Fruit fly (Drosophila melanogaster): ENCODE results near the gene CG14260.

The CG14260 gene

dm6 chr3R:27265330-27265729 lies at the start of gene CG14260, which contains the start of gene CG14262:
Gene CG14260, plus strand, starts transcription at chr3R:27265457.
Gene CG14262, minus strand, starts transcription at chr3R:27265430.
- no peak for TF ChIP-seq Sin3A (optimal IDR thresholded peaks at IDR 0.05)
- TF ChIP-seq insv (optimal IDR thresholded peaks at IDR 0.05), result no peak
- no peak for TF ChIP-seq h (optimal IDR thresholded peaks at IDR 0.05)
- no peak for TF ChIP-seq psq (optimal IDR thresholded peaks at IDR 0.05)
- no peak for TF ChIP-seq ttk (optimal IDR thresholded peaks at IDR 0.05)
- TF ChIP-seq Myc (optimal IDR thresholded peaks at IDR 0.05), result no peak

DNA sequence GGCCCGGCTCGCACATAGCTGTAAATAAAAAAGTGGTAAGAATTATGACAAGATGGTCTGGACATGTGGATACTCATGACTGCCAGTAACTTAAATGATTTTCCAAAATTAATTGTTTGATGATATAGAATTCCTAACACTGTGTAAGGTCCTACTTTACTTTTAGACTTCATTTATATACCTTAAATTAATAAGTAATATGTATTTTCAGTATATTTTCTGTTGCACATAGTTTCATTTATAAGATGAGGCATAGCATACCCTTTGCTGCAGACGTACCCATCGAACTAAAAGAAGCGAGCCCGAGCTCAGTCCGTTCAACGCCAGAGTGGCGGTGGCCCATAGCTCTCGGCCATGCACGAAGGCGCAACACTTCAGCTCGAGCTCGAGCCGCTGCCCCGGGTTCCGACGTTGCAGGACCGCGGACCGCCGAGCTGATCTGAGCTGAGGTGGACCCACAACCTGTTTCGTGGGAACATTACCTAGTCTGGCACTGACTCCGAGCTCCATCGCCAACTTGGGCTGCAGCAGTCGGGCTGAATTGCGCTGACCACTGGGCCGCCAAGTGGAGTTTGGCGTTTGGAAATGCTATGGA lies 47.7 kb upstream of the CG14260 start:
- TF ChIP-seq insv (optimal IDR thresholded peaks at IDR 0.05) (no peak), psq (optimal IDR thresholded peaks at IDR 0.05) (no peak), Sin3A (optimal IDR thresholded peaks at IDR 0.05) (no peak), h (optimal IDR thresholded peaks at IDR 0.05) (no peak), ttk (optimal IDR thresholded peaks at IDR 0.05) (no peak)

dm6 chr3R:27218288-27218687 lies 47.0 kb upstream of the CG14260 start:
- no peak for TF ChIP-seq Myc (optimal IDR thresholded peaks at IDR 0.05)
- TF ChIP-seq insv (optimal IDR thresholded peaks at IDR 0.05), result no peak
- TF ChIP-seq Sin3A (optimal IDR thresholded peaks at IDR 0.05), result no peak
- TF ChIP-seq psq (optimal IDR thresholded peaks at IDR 0.05), result no peak
- TF ChIP-seq h (optimal IDR thresholded peaks at IDR 0.05), result no peak
- TF ChIP-seq ttk (optimal IDR thresholded peaks at IDR 0.05), result no peak

dm6 chr3R:27218814-27219213 lies 46.4 kb upstream of the CG14260 start:
- TF ChIP-seq Sin3A (optimal IDR thresholded peaks at IDR 0.05), result no peak
- TF ChIP-seq h (optimal IDR thresholded peaks at IDR 0.05), result no peak

dm6 chr3R:27220829-27221463 lies 44.3 kb upstream of the CG14260 start:
- TF ChIP-seq Sin3A (optimal IDR thresholded peaks at IDR 0.05) (no peak), Myc (optimal IDR thresholded peaks at IDR 0.05) (no peak), psq (optimal IDR thresholded peaks at IDR 0.05) (no peak), h (optimal IDR thresholded peaks at IDR 0.05) (no peak), insv (optimal IDR thresholded peaks at IDR 0.05) (no peak), ttk (optimal IDR thresholded peaks at IDR 0.05) (no peak)

DNA sequence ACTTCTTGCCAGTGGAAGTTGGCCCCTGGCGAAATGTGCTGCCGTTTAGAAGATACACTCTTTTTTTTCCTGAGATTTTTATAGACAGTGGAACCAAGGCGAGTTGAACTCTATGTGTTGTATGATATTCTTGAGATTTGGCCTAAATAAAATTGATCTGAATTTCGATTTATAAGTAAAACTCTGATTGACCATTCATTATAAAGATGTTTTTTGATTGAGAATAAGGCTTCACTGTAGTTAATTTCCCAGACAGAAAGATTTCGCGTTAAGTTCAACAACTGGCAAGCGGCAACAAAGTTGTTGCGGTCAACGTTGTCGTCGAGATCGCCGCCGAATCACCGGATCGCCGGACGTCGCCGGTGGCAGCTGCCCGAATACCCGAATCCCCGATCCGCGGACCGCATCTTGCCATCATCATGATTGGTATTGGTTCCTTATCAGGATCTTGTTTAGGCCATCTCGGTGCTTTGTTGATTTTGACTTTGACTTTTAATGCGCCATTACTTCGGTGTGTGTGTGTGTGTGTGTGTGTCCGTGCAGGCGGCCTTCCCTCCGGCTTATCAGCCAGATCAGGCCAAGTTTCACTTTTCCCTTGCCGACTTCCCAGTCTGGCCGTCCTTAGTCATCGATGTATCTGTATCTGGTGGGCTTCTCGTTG lies 43.1 kb upstream of the CG14260 start:
- no peak for TF ChIP-seq Sin3A (optimal IDR thresholded peaks at IDR 0.05)
- no peak for TF ChIP-seq h (optimal IDR thresholded peaks at IDR 0.05)
- no peak for TF ChIP-seq psq (optimal IDR thresholded peaks at IDR 0.05)
- no peak for TF ChIP-seq Myc (optimal IDR thresholded peaks at IDR 0.05)
- no peak for TF ChIP-seq insv (optimal IDR thresholded peaks at IDR 0.05)

- TF ChIP-seq psq (optimal IDR thresholded peaks at IDR 0.05), result no peak
- TF ChIP-seq ttk (optimal IDR thresholded peaks at IDR 0.05), result no peak
- TF ChIP-seq Sin3A (optimal IDR thresholded peaks at IDR 0.05), result no peak
- no peak for TF ChIP-seq h (optimal IDR thresholded peaks at IDR 0.05)
- TF ChIP-seq Myc (optimal IDR thresholded peaks at IDR 0.05), result no peak
- TF ChIP-seq insv (optimal IDR thresholded peaks at IDR 0.05), result no peak
Observed at dm6 chr3R:27223012-27223411, 42.2 kb upstream of the CG14260 start.

dm6 chr3R:27224727-27225126 lies 40.5 kb upstream of the CG14260 start:
- TF ChIP-seq ttk (optimal IDR thresholded peaks at IDR 0.05), result no peak
- no peak for TF ChIP-seq psq (optimal IDR thresholded peaks at IDR 0.05)
- no peak for TF ChIP-seq Sin3A (optimal IDR thresholded peaks at IDR 0.05)
- TF ChIP-seq insv (optimal IDR thresholded peaks at IDR 0.05), result no peak
- TF ChIP-seq h (optimal IDR thresholded peaks at IDR 0.05), result no peak
- no peak for TF ChIP-seq Myc (optimal IDR thresholded peaks at IDR 0.05)

DNA sequence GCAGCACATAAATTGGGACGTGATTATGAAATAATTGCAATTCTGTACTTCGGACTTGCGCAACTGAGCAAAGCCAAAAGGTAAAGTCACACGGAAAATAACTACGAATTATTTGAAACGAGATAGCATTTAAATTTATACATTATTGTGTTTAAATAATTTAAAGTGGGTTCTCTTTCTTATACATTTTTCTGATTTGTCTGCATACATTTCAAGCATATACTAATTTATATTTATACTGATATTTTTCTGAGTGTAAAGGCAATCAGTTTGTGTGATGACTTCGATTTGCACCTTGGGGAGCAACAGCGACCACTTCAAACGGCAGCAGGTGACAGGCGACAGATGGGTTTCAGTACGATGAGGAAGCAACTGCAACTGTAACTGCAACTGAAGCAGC lies 39.8 kb upstream of the CG14260 start:
- TF ChIP-seq ttk (optimal IDR thresholded peaks at IDR 0.05), result no peak
- no peak for TF ChIP-seq insv (optimal IDR thresholded peaks at IDR 0.05)
- TF ChIP-seq Myc (optimal IDR thresholded peaks at IDR 0.05), result no peak
- TF ChIP-seq psq (optimal IDR thresholded peaks at IDR 0.05), result no peak
- TF ChIP-seq Sin3A (optimal IDR thresholded peaks at IDR 0.05), result no peak
- TF ChIP-seq h (optimal IDR thresholded peaks at IDR 0.05), result no peak

DNA sequence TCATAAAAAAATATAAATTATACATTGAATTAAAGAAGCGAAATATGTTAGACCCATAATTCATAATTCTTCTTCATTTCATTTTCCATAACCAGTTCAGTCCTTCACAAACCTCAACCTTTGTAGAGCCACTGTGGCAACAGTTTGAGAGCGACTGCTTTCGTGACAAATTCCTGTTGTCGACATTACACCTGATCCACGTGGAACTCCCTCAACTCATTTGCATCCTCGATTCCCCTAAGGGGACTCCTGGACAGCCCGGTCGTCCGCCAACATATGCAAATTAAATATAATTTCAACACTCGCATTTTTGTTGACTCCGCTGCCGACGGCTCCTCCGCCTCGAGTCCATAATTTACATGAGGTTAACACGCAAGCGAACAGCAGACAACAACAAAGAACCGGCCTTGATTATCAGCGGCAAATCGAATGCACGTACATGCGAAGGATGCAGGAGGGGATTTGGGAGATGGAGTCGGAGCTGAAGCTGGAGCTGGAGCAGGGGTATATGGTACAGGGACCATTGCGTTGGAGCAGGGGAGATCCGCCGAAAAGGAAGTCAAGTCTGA lies 39.1 kb upstream of the CG14260 start:
- TF ChIP-seq Sin3A (optimal IDR thresholded peaks at IDR 0.05) (no peak), psq (optimal IDR thresholded peaks at IDR 0.05) (no peak), Myc (optimal IDR thresholded peaks at IDR 0.05) (no peak), h (optimal IDR thresholded peaks at IDR 0.05) (no peak), ttk (optimal IDR thresholded peaks at IDR 0.05) (no peak), insv (optimal IDR thresholded peaks at IDR 0.05) (no peak)

- TF ChIP-seq Sin3A (optimal IDR thresholded peaks at IDR 0.05), result no peak
- no peak for TF ChIP-seq psq (optimal IDR thresholded peaks at IDR 0.05)
- no peak for TF ChIP-seq Myc (optimal IDR thresholded peaks at IDR 0.05)
- no peak for TF ChIP-seq ttk (optimal IDR thresholded peaks at IDR 0.05)
- TF ChIP-seq h (optimal IDR thresholded peaks at IDR 0.05), result no peak
- no peak for TF ChIP-seq insv (optimal IDR thresholded peaks at IDR 0.05)
Observed at dm6 chr3R:27228342-27228741, 36.9 kb upstream of the CG14260 start, which contains the start of gene CG42813. Gene CG42813, minus strand, starts transcription at chr3R:27228561.

DNA sequence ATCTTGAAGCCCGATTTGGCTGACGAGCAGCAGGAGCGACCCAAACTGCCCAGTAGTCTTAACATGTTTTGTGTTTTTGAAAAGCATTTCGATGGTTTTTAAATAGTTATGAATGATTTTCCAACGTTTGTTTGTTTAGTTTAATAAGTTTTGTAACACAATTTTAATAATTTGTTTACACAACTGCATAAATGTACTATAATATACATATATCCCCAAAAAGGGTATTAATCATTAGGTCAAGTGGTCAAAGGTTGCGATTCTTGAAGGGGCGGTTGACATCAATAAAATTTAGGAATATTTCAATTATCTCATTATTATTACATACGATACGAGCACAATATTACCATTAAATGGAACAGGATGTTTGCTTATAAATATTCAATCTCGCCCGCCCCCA lies 35.9 kb upstream of the CG14260 start, which contains the start of gene CG42814:
CG42814 (minus strand) TSS at position 101 of the 400 bp plus-strand sequence.
- TF ChIP-seq ttk (optimal IDR thresholded peaks at IDR 0.05) (no peak), Sin3A (optimal IDR thresholded peaks at IDR 0.05) (no peak), h (optimal IDR thresholded peaks at IDR 0.05) (no peak), psq (optimal IDR thresholded peaks at IDR 0.05) (no peak), insv (optimal IDR thresholded peaks at IDR 0.05) (no peak), Myc (optimal IDR thresholded peaks at IDR 0.05) (no peak)
